Fruit fly (Drosophila melanogaster) whole organism, embryonic: ENCODE data around the gene CG5861.

Experiments used
- Aef1 ChIP-seq: fragments of 200-800 bp; sonication (Bioruptor generic); IDR thresholded peaks from 3 replicates; pipeline ENCODE4 v1.3.6; 2022; ENCODE audit warnings: missing biosample characterization, missing genetic modification characterization
- CG10147 ChIP-seq: fragments of 200-800 bp; sonication (Bioruptor generic); optimal IDR thresholded peaks from 2 replicates; lab custom pipeline; 2019; ENCODE audit warnings: missing biosample characterization, mild to moderate bottlenecking, missing genetic modification characterization, moderate library complexity
- CG10209 ChIP-seq: fragments of 200-800 bp; sonication (Bioruptor generic); optimal IDR thresholded peaks from 3 replicates; lab custom pipeline; 2017; ENCODE audit warnings: missing biosample characterization, mild to moderate bottlenecking, missing genetic modification characterization, missing genetic modification reagents
- CG10654 ChIP-seq: fragments of 200-800 bp; sonication (Bioruptor generic); optimal IDR thresholded peaks from 2 replicates; lab custom pipeline; 2016; ENCODE audit warnings: missing biosample characterization, missing genetic modification characterization
- CG11456 ChIP-seq: fragments of 200-800 bp; sonication (Bioruptor generic); IDR thresholded peaks from 3 replicates; pipeline ENCODE4 v1.3.6; 2022; ENCODE audit warnings: missing biosample characterization, missing genetic modification characterization
- CG12299 ChIP-seq: fragments of 200-800 bp; sonication (Bioruptor generic); optimal IDR thresholded peaks from 2 replicates; lab custom pipeline; 2018; ENCODE audit warnings: missing biosample characterization, mild to moderate bottlenecking, missing genetic modification characterization
- CG13624 ChIP-seq: fragments of 200-800 bp; sonication (Bioruptor generic); optimal IDR thresholded peaks from 2 replicates; lab custom pipeline; 2016; ENCODE audit warnings: missing biosample characterization, missing genetic modification characterization
- CG14014 ChIP-seq: fragments of 200-800 bp; sonication (Bioruptor generic); IDR thresholded peaks from 2 replicates; pipeline ENCODE4 v1.3.6; 2022; ENCODE audit warnings: missing biosample characterization, missing genetic modification characterization
- CG14050 ChIP-seq: fragments of 200-800 bp; sonication (Bioruptor generic); IDR thresholded peaks from 3 replicates; pipeline ENCODE4 v1.3.6; 2022; ENCODE audit warnings: missing biosample characterization, missing genetic modification characterization
- CG14710 ChIP-seq: fragments of 200-800 bp; sonication (Bioruptor generic); optimal IDR thresholded peaks from 3 replicates; lab custom pipeline; 2019; ENCODE audit warnings: missing biosample characterization, mild to moderate bottlenecking, missing genetic modification characterization, moderate library complexity
- CG15073 ChIP-seq: fragments of 200-800 bp; sonication (Bioruptor generic); optimal IDR thresholded peaks from 2 replicates; lab custom pipeline; 2016; ENCODE audit warnings: missing biosample characterization, missing genetic modification characterization
- CG17612 ChIP-seq: fragments of 200-800 bp; sonication (Bioruptor generic); IDR thresholded peaks from 2 replicates; pipeline ENCODE4 v1.3.6; 2022; ENCODE audit warnings: missing biosample characterization, missing genetic modification characterization
- CG18764 ChIP-seq: fragments of 200-800 bp; sonication (Bioruptor generic); optimal IDR thresholded peaks from 3 replicates; lab custom pipeline; 2016; ENCODE audit warnings: missing biosample characterization, missing genetic modification characterization
- CG30020 ChIP-seq: fragments of 200-800 bp; optimal IDR thresholded peaks from 2 replicates; lab custom pipeline; 2019; ENCODE audit warnings: missing biosample characterization, mild to moderate bottlenecking, missing genetic modification characterization, moderate library complexity
- CG3163 ChIP-seq: fragments of 200-800 bp; sonication (Bioruptor generic); optimal IDR thresholded peaks from 3 replicates; lab custom pipeline; 2016; ENCODE audit warnings: missing biosample characterization, missing genetic modification characterization
- CG42726 ChIP-seq: fragments of 200-800 bp; sonication (Bioruptor generic); IDR thresholded peaks from 2 replicates; pipeline ENCODE4 v1.3.6; 2022; ENCODE audit warnings: missing biosample characterization, missing genetic modification characterization; ENCODE audit not compliant: partially characterized antibody
- CG4854 ChIP-seq: fragments of 200-800 bp; sonication (Bioruptor generic); optimal IDR thresholded peaks from 2 replicates; lab custom pipeline; 2016; ENCODE audit warnings: missing biosample characterization, missing genetic modification characterization, inconsistent platforms
- CG5180 ChIP-seq: fragments of 200-800 bp; sonication (Bioruptor generic); optimal IDR thresholded peaks from 3 replicates; lab custom pipeline; 2017; ENCODE audit warnings: missing biosample characterization, missing genetic modification characterization, mild to moderate bottlenecking, moderate library complexity, missing genetic modification reagents
- CG6854 ChIP-seq: fragments of 200-800 bp; sonication (Bioruptor generic); optimal IDR thresholded peaks from 3 replicates; lab custom pipeline; 2017; ENCODE audit warnings: missing biosample characterization, mild to moderate bottlenecking, missing genetic modification characterization
- CG9797 ChIP-seq: fragments of 200-800 bp; sonication (Bioruptor generic); optimal IDR thresholded peaks from 3 replicates; lab custom pipeline; 2018; ENCODE audit warnings: missing biosample characterization, mild to moderate bottlenecking, missing genetic modification characterization
- Chrac-16 ChIP-seq: fragments of 200-800 bp; sonication (Bioruptor generic); optimal IDR thresholded peaks from 3 replicates; lab custom pipeline; 2016; ENCODE audit warnings: missing biosample characterization, missing genetic modification characterization
- Doc3 ChIP-seq: fragments of 200-800 bp; sonication (Bioruptor generic); IDR thresholded peaks from 3 replicates; pipeline ENCODE4 v1.3.6; 2022; ENCODE audit warnings: missing biosample characterization, missing genetic modification characterization; ENCODE audit not compliant: partially characterized antibody
- Drgx ChIP-seq: fragments of 200-800 bp; sonication (Bioruptor generic); IDR thresholded peaks from 2 replicates; pipeline ENCODE4 v1.3.6; 2022; ENCODE audit warnings: missing biosample characterization, missing genetic modification characterization
- HLH3B ChIP-seq: fragments of 200-800 bp; sonication (Bioruptor generic); IDR thresholded peaks from 2 replicates; pipeline ENCODE4 v1.3.6; 2022; ENCODE audit warnings: missing biosample characterization, missing genetic modification characterization
- Kr ChIP-seq: fragments of 200-800 bp; sonication (Bioruptor generic); optimal IDR thresholded peaks from 2 replicates; lab custom pipeline; 2017; ENCODE audit warnings: missing biosample characterization, mild to moderate bottlenecking, missing genetic modification characterization
- MESR4 ChIP-seq: fragments of 200-800 bp; sonication (Bioruptor generic); optimal IDR thresholded peaks from 2 replicates; lab custom pipeline; 2018; ENCODE audit warnings: missing biosample characterization, mild to moderate bottlenecking, missing genetic modification characterization, moderate library complexity
- NFAT ChIP-seq: fragments of 200-800 bp; sonication (Bioruptor generic); IDR thresholded peaks from 2 replicates; pipeline ENCODE4 v1.3.6; 2022; ENCODE audit warnings: missing biosample characterization, missing genetic modification characterization
- Ravus ChIP-seq: fragments of 200-800 bp; sonication (Bioruptor generic); IDR thresholded peaks from 2 replicates; pipeline ENCODE4 v1.3.6; 2022; ENCODE audit warnings: missing biosample characterization, missing genetic modification characterization
- Rfx ChIP-seq: fragments of 200-800 bp; sonication (Bioruptor generic); IDR thresholded peaks from 2 replicates; pipeline ENCODE4 v1.3.6; 2022; ENCODE audit warnings: missing biosample characterization, missing genetic modification characterization
- Sry-δ ChIP-seq: fragments of 200-800 bp; sonication (Bioruptor generic); optimal IDR thresholded peaks from 2 replicates; lab custom pipeline; 2016; ENCODE audit warnings: missing biosample characterization, missing genetic modification characterization
- YL-1 ChIP-seq: fragments of 200-800 bp; sonication (Bioruptor generic); optimal IDR thresholded peaks from 3 replicates; lab custom pipeline; 2017; ENCODE audit warnings: missing biosample characterization, mild to moderate bottlenecking, missing genetic modification characterization
- cas ChIP-seq: fragments of 200-800 bp; sonication (Bioruptor generic); IDR thresholded peaks from 2 replicates; pipeline ENCODE4 v1.3.6; 2022; ENCODE audit warnings: missing biosample characterization, missing genetic modification characterization
- caup ChIP-seq: fragments of 200-800 bp; sonication (Bioruptor generic); optimal IDR thresholded peaks from 3 replicates; lab custom pipeline; 2017; ENCODE audit warnings: missing biosample characterization, mild to moderate bottlenecking, missing genetic modification characterization, moderate library complexity; ENCODE audit not compliant: severe bottlenecking
- danr ChIP-seq: fragments of 200-800 bp; sonication (Bioruptor generic); IDR thresholded peaks from 2 replicates; pipeline ENCODE4 v1.3.6; 2022; ENCODE audit warnings: missing biosample characterization, missing genetic modification characterization
- disco-r ChIP-seq: fragments of 200-800 bp; sonication (Bioruptor generic); optimal IDR thresholded peaks from 2 replicates; lab custom pipeline; 2016; ENCODE audit warnings: missing biosample characterization, missing genetic modification characterization
- fd102C ChIP-seq: fragments of 200-800 bp; sonication (Bioruptor generic); optimal IDR thresholded peaks from 2 replicates; lab custom pipeline; 2018; ENCODE audit warnings: missing biosample characterization, mild to moderate bottlenecking, missing genetic modification characterization, moderate library complexity
- jigr1 ChIP-seq: fragments of 200-800 bp; sonication (Bioruptor generic); IDR thresholded peaks from 3 replicates; pipeline ENCODE4 v1.3.6; 2022; ENCODE audit warnings: missing biosample characterization, missing genetic modification characterization
- lola ChIP-seq, 3 experiments: fragments of >200 bp in 2 of 3; fragments of 200-800 bp in 1 of 3; sonication (Bioruptor generic) in 1 of 3; optimal IDR thresholded peaks; 2 replicates each; lab custom pipeline; 2017 to 2019; ENCODE audit warnings: missing biosample characterization in 3 of 3, missing genetic modification characterization in 3 of 3, mild to moderate bottlenecking in 1 of 3, moderate library complexity in 1 of 3
- lov ChIP-seq, 2 experiments: fragments of 200-800 bp in 1 of 2; fragments of >200 bp in 1 of 2; sonication (Bioruptor generic) in 1 of 2; IDR thresholded peaks in 1 of 2; optimal IDR thresholded peaks in 1 of 2; 2 replicates in 1 of 2; 3 replicates in 1 of 2; pipeline versions ENCODE4 v1.3.6 to Lab custom; 2017 to 2022; ENCODE audit warnings: missing biosample characterization in 1 of 2, missing genetic modification characterization in 1 of 2
- nerfin-2 ChIP-seq: fragments of 200-800 bp; sonication (Bioruptor generic); IDR thresholded peaks from 2 replicates; pipeline ENCODE4 v1.3.6; 2022; ENCODE audit warnings: missing biosample characterization, missing genetic modification characterization; ENCODE audit not compliant: partially characterized antibody
- org-1 ChIP-seq: fragments of 200-800 bp; sonication (Bioruptor generic); optimal IDR thresholded peaks from 2 replicates; lab custom pipeline; 2017; ENCODE audit warnings: missing biosample characterization, missing genetic modification characterization
- p53 ChIP-seq: fragments of 200-800 bp; sonication (Bioruptor generic); optimal IDR thresholded peaks from 2 replicates; lab custom pipeline; 2016; ENCODE audit warnings: missing biosample characterization, missing genetic modification characterization
- peb ChIP-seq: fragments of 200-800 bp; sonication (Bioruptor generic); IDR thresholded peaks from 2 replicates; pipeline ENCODE4 v1.3.6; 2022; ENCODE audit warnings: missing biosample characterization, missing genetic modification characterization
- pita ChIP-seq: fragments of 200-800 bp; sonication (Bioruptor generic); optimal IDR thresholded peaks from 2 replicates; lab custom pipeline; 2017; ENCODE audit warnings: missing biosample characterization, mild to moderate bottlenecking, missing genetic modification characterization
- scrt ChIP-seq: fragments of 200-800 bp; sonication (Bioruptor generic); optimal IDR thresholded peaks from 2 replicates; lab custom pipeline; 2018; ENCODE audit warnings: missing biosample characterization, mild to moderate bottlenecking, missing genetic modification characterization, moderate library complexity
- ssp ChIP-seq: fragments of 200-800 bp; sonication (Bioruptor generic); IDR thresholded peaks from 2 replicates; pipeline ENCODE4 v1.3.6; 2022; ENCODE audit warnings: missing biosample characterization, missing genetic modification characterization
- tap ChIP-seq: fragments of 200-800 bp; optimal IDR thresholded peaks from 3 replicates; lab custom pipeline; 2019; ENCODE audit warnings: missing biosample characterization, mild to moderate bottlenecking, missing genetic modification characterization, moderate library complexity
- ttk ChIP-seq: fragments of 200-800 bp; sonication (Bioruptor generic); IDR thresholded peaks from 2 replicates; pipeline ENCODE4 v2.1.2; 2022; ENCODE audit warnings: missing biosample characterization, missing genetic modification characterization

CG5861 gene

DNA sequence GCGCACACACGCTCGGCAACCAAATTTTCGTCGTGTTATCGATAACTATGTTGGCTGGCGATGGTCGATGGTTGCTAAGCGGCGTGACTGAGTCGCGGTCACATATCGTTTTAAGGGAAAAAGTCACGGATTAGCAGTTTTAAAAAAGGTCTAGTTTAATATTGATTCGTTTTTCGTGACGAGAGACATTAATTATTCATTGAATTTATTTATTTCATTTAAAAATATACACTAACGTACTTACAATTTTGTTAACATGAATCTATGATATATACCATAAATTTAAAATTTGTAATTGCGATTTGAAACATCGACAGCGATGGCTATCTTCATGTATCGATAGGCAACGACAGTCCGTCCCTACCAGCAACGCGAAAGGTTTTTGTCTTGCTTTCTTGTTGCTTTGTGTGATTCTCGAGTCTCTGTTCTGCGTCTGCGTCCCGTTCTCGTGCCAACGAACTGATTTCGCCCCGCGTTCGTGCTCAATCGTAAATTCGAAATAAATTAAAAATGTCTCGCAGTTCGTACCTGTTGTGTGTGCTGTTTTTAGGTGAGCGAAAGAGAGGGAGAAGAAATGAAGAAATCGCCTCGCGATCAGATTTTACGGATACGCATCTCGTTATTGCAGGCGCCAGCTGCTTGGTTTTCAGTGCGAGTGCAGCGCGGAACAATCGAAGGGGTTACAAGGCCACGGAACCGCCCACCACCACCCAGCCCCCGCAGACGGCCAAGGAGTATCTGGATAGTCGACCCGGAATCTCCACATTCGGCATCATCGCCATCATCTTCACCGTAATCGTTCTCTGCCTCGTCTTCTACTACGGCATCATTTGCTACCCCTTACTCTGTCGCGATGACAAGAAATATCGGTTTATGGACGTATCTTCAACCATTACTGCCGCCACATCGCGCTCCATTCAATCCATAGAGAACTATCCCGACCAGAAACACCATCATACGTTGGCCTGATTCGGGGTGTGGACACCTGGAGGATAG lies 45.8 kb upstream of the CG5861 start, which contains the start of the genes Hyls1, chif and CG4455 (continued):
- TF ChIP-seq CG13624 (GFP tag; lab: Kevin White, UChicago) (peak; percentile 33), CG3163 (no peak), MESR4 (peak; percentile 55), disco-r (GFP tag; lab: Kevin White, UChicago) (no peak), danr (GFP tag; lab: Robert Waterston, UW) (no peak), nerfin-2 (GFP tag; lab: Robert Waterston, UW) (peak; percentile 80), CG10209 (peak; percentile 18), lola (GFP tag; optimal IDR thresholded peaks at IDR 0.05; lab: Kevin White, UChicago) (peak in 1 of 3 experiments; percentile 31), CG4854 (no peak), ttk (GFP tag; lab: Robert Waterston, UW) (no peak), CG14050 (GFP tag; lab: Robert Waterston, UW) (no peak), CG6854 (GFP tag; lab: Kevin White, UChicago) (no peak), scrt (GFP tag; lab: Kevin White, UChicago) (peak; percentile 23), CG42726 (GFP tag; lab: Robert Waterston, UW) (peak; percentile 72), fd102C (no peak), Rfx (GFP tag; lab: Robert Waterston, UW) (peak; percentile 67), lov (optimal IDR thresholded peaks at IDR 0.05; lab: Kevin White, UChicago) (no peak), lov (GFP tag; IDR thresholded peaks at IDR 0.05; lab: Robert Waterston, UW) (no peak), CG14710 (peak; percentile 78), tap (peak; percentile 11), CG10654 (GFP tag; lab: Kevin White, UChicago) (peak; percentile 40), HLH3B (GFP tag; lab: Robert Waterston, UW) (no peak), CG17612 (GFP tag; lab: Robert Waterston, UW) (no peak), CG18764 (GFP tag; lab: Kevin White, UChicago) (peak; percentile 39), Drgx (no peak), Doc3 (GFP tag; lab: Robert Waterston, UW) (peak; percentile 87), NFAT (GFP tag; lab: Robert Waterston, UW) (no peak), ssp (GFP tag; lab: Robert Waterston, UW) (0 out of 2 replicates have a peak, but pooled peaks have one; percentile 8), cas (GFP tag; lab: Robert Waterston, UW) (no peak), CG14014 (GFP tag; lab: Robert Waterston, UW) (no peak; the same call in 1 of the 2 replicates), CG15073 (GFP tag; lab: Kevin White, UChicago) (no peak), CG11456 (no peak), jigr1 (GFP tag; lab: Robert Waterston, UW) (no peak), p53 (no peak), org-1 (no peak), Aef1 (GFP tag; lab: Robert Waterston, UW) (no peak), Sry-δ (GFP tag; lab: Kevin White, UChicago) (peak; percentile 83), Kr (peak; percentile 30), CG30020 (tag; lab: Kevin White, UChicago) (peak; percentile 79), CG12299 (tag; lab: Kevin White, UChicago) (no peak), peb (GFP tag; lab: Robert Waterston, UW) (no peak), Ravus (GFP tag; lab: Robert Waterston, UW) (no peak), Chrac-16 (peak; percentile 36), pita (GFP tag; lab: Kevin White, UChicago) (no peak), CG10147 (GFP tag; lab: Kevin White, UChicago) (peak; percentile 41), caup (peak; percentile 20), CG9797 (GFP tag; lab: Kevin White, UChicago) (peak; percentile 41), YL-1 (GFP tag; lab: Kevin White, UChicago) (peak; percentile 11), CG5180 (GFP tag; lab: Kevin White, UChicago) (peak; percentile 25)
